Worm (Caenorhabditis elegans) whole organism, L4/young adult: ENCODE data around the gene C04B4.2.

ENCODE experiments used
- W03F9.2 ChIP-seq: fragments of 150-350 bp; optimal IDR thresholded peaks from 2 replicates; lab custom pipeline; 2014; ENCODE audit warnings: missing biosample characterization, missing genetic modification characterization
- him-1 ChIP-seq: sonication (generic microtip); optimal IDR thresholded peaks from 2 replicates; lab custom pipeline; 2016; ENCODE audit warnings: missing genotype, missing genetic modification reagents, missing genetic modification characterization, missing compliant biosample characterization

DNA sequence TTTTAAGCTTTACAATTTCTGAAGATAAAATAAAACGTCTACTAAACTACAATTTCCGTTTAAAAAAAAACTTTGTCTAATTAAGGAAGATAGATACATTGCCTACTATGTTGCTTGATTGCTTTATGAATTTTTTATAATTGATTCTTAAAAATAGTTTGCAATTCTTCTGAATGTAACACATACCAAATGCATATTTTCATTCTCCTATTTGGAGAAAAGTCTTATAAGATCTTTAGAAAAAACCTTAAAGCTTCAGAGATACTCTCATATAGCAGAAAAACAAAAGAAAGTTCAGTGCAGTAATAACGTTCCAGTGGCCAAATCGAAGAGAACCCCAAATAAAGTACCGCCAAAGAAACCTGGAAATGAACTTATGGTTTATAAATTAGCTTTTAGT lies 23.5 kb downstream of the C04B4.2 start, which contains the start of gene phf-32:
- TF ChIP-seq him-1 (tag; lab: Kevin White, UChicago) (no peak), W03F9.2 (tag; lab: Kevin White, UChicago) (no peak)
